Fruit fly (Drosophila melanogaster): ENCODE results near the gene Alg12.

dm6 chr3R:9779764-9780163, 23.5 kb downstream of the Alg12 start, which contains the start of gene CG12947:
- TF ChIP-seq CG8478 (optimal IDR thresholded peaks at IDR 0.05): no peak
- TF ChIP-seq usp (GFP tag; optimal IDR thresholded peaks at IDR 0.05): no peak
- no peak for TF ChIP-seq EcR (GFP tag; optimal IDR thresholded peaks at IDR 0.05)

Measured in whole organism.